Fruit fly (Drosophila melanogaster) whole organism, embryonic: ENCODE measurements around the gene heix.

Experiments used
- Awh ChIP-seq: fragments of 200-800 bp; sonication (Bioruptor generic); IDR thresholded peaks from 2 replicates; pipeline ENCODE4, ENCODE4 v1.3.6; 2022; ENCODE audit warnings: missing biosample characterization, missing genetic modification characterization
- CG10321 ChIP-seq: fragments of 200-800 bp; sonication (Bioruptor generic); IDR thresholded peaks from 2 replicates; pipeline ENCODE4 v1.3.6; 2022; ENCODE audit warnings: missing biosample characterization, missing genetic modification characterization
- CG12299 ChIP-seq: fragments of 200-800 bp; sonication (Bioruptor generic); optimal IDR thresholded peaks from 2 replicates; lab custom pipeline; 2018; ENCODE audit warnings: missing biosample characterization, mild to moderate bottlenecking, missing genetic modification characterization
- CG13287 ChIP-seq: fragments of 200-800 bp; sonication (Bioruptor generic); IDR thresholded peaks from 2 replicates; pipeline ENCODE4 v1.3.6; 2022; ENCODE audit warnings: missing biosample characterization, missing genetic modification characterization; ENCODE audit not compliant: partially characterized antibody
- CG14965 ChIP-seq: fragments of 200-800 bp; sonication (Bioruptor generic); optimal IDR thresholded peaks from 2 replicates; lab custom pipeline; 2016; ENCODE audit warnings: missing biosample characterization, missing genetic modification characterization, borderline replicate concordance
- CG15073 ChIP-seq: fragments of 200-800 bp; sonication (Bioruptor generic); optimal IDR thresholded peaks from 2 replicates; lab custom pipeline; 2016; ENCODE audit warnings: missing biosample characterization, missing genetic modification characterization
- CG17186 ChIP-seq: fragments of 200-800 bp; sonication (Bioruptor generic); optimal IDR thresholded peaks from 3 replicates; lab custom pipeline; 2017; ENCODE audit warnings: missing biosample characterization, missing genetic modification reagents, missing genetic modification characterization
- CG17568 ChIP-seq: fragments of 200-800 bp; sonication (Bioruptor generic); optimal IDR thresholded peaks from 2 replicates; lab custom pipeline; 2018; ENCODE audit warnings: missing biosample characterization, mild to moderate bottlenecking, missing genetic modification characterization, moderate library complexity
- CG2116 ChIP-seq: fragments of 200-800 bp; sonication (Bioruptor generic); optimal IDR thresholded peaks from 3 replicates; lab custom pipeline; 2018; ENCODE audit warnings: missing biosample characterization, mild to moderate bottlenecking, missing genetic modification characterization
- CG31388 ChIP-seq: fragments of 200-800 bp; sonication (Bioruptor generic); optimal IDR thresholded peaks from 2 replicates; lab custom pipeline; 2016; ENCODE audit warnings: missing biosample characterization, missing genetic modification characterization
- CG31441 ChIP-seq: fragments of 200-800 bp; sonication (Bioruptor generic); IDR thresholded peaks from 2 replicates; pipeline ENCODE4 v1.3.6; 2022; ENCODE audit warnings: missing biosample characterization, missing genetic modification characterization
- CG34376 ChIP-seq: fragments of 200-800 bp; sonication (Bioruptor generic); optimal IDR thresholded peaks from 2 replicates; lab custom pipeline; 2018; ENCODE audit warnings: missing biosample characterization, mild to moderate bottlenecking, missing genetic modification characterization
- CG34422 ChIP-seq: fragments of 200-800 bp; sonication (Bioruptor generic); IDR thresholded peaks from 3 replicates; pipeline ENCODE4 v1.3.6; 2022; ENCODE audit warnings: missing biosample characterization, missing genetic modification characterization
- CG3995 ChIP-seq: fragments of 200-800 bp; sonication (Bioruptor generic); optimal IDR thresholded peaks from 3 replicates; lab custom pipeline; 2016; ENCODE audit warnings: missing biosample characterization, missing genetic modification characterization
- CG8765 ChIP-seq: fragments of 200-800 bp; sonication (Bioruptor generic); IDR thresholded peaks from 2 replicates; pipeline ENCODE4 v1.3.6; 2022; ENCODE audit warnings: missing biosample characterization, missing genetic modification characterization
- CG9609 ChIP-seq: fragments of 200-800 bp; sonication (Bioruptor generic); optimal IDR thresholded peaks from 3 replicates; lab custom pipeline; 2016; ENCODE audit warnings: missing biosample characterization, missing genetic modification characterization
- Camta ChIP-seq: fragments of 200-800 bp; sonication (Bioruptor generic); optimal IDR thresholded peaks from 2 replicates; lab custom pipeline; 2016; ENCODE audit warnings: missing biosample characterization, missing genetic modification characterization
- D19B ChIP-seq: fragments of 200-800 bp; sonication (Bioruptor generic); optimal IDR thresholded peaks from 2 replicates; lab custom pipeline; 2017; ENCODE audit warnings: missing biosample characterization, mild to moderate bottlenecking, missing genetic modification characterization
- Dref ChIP-seq: fragments of 200-800 bp; sonication (Bioruptor generic); IDR thresholded peaks from 2 replicates; pipeline ENCODE4 v1.3.6; 2022; ENCODE audit warnings: missing biosample characterization, missing genetic modification characterization
- E2f1 ChIP-seq: fragments of 200-800 bp; sonication (Bioruptor generic); IDR thresholded peaks from 2 replicates; pipeline ENCODE4 v1.3.6; 2022; ENCODE audit warnings: missing biosample characterization, missing genetic modification characterization
- Fer2 ChIP-seq: fragments of 200-800 bp; sonication (Bioruptor generic); optimal IDR thresholded peaks from 2 replicates; lab custom pipeline; 2018; ENCODE audit warnings: missing biosample characterization, mild to moderate bottlenecking, missing genetic modification characterization, moderate library complexity
- Lhr ChIP-seq: fragments of 200-800 bp; sonication (Bioruptor generic); optimal IDR thresholded peaks from 3 replicates; lab custom pipeline; 2017; ENCODE audit warnings: mild to moderate bottlenecking, missing biosample characterization, missing genetic modification reagents, missing genetic modification characterization
- NC2α ChIP-seq: fragments of 200-800 bp; sonication (Bioruptor generic); optimal IDR thresholded peaks from 2 replicates; lab custom pipeline; 2016; ENCODE audit warnings: missing biosample characterization, missing genetic modification characterization
- al ChIP-seq: fragments of 200-800 bp; sonication (Bioruptor generic); IDR thresholded peaks from 2 replicates; pipeline ENCODE4 v1.3.6; 2022; ENCODE audit warnings: missing biosample characterization, missing genetic modification characterization
- amos ChIP-seq: fragments of 200-800 bp; sonication (Bioruptor generic); IDR thresholded peaks from 2 replicates; pipeline ENCODE4 v1.3.6; 2022; ENCODE audit warnings: missing biosample characterization, missing genetic modification characterization; ENCODE audit not compliant: partially characterized antibody
- ap ChIP-seq: fragments of 200-800 bp; sonication (Bioruptor generic); IDR thresholded peaks from 2 replicates; pipeline ENCODE4 v1.3.6; 2022; ENCODE audit warnings: missing biosample characterization, missing genetic modification characterization
- br ChIP-seq: fragments of >200 bp; optimal IDR thresholded peaks from 2 replicates; lab custom pipeline; 2017
- dmrt99B ChIP-seq: fragments of 200-800 bp; sonication (Bioruptor generic); optimal IDR thresholded peaks from 2 replicates; lab custom pipeline; 2018; ENCODE audit warnings: missing biosample characterization, mild to moderate bottlenecking, missing genetic modification characterization, moderate library complexity
- exex ChIP-seq: fragments of 200-800 bp; sonication (Bioruptor generic); optimal IDR thresholded peaks from 4 replicates; lab custom pipeline; 2018; ENCODE audit warnings: missing biosample characterization, mild to moderate bottlenecking, missing genetic modification characterization, moderate library complexity
- eyg ChIP-seq: fragments of 200-800 bp; sonication (Bioruptor generic); optimal IDR thresholded peaks from 3 replicates; lab custom pipeline; 2016; ENCODE audit warnings: missing biosample characterization, missing genetic modification characterization
- ftz-f1 ChIP-seq: fragments of 200-800 bp; sonication (Bioruptor generic); optimal IDR thresholded peaks from 2 replicates; lab custom pipeline; 2016; ENCODE audit warnings: missing biosample characterization, missing genetic modification characterization
- fu2 ChIP-seq: fragments of 200-800 bp; sonication (Bioruptor generic); optimal IDR thresholded peaks from 2 replicates; lab custom pipeline; 2016; ENCODE audit warnings: missing biosample characterization, missing genetic modification characterization
- gcm ChIP-seq: fragments of 200-800 bp; sonication (Bioruptor generic); optimal IDR thresholded peaks from 2 replicates; lab custom pipeline; 2019; ENCODE audit warnings: missing biosample characterization, mild to moderate bottlenecking, missing genetic modification characterization, moderate library complexity
- inv ChIP-seq: fragments of 200-800 bp; sonication (Bioruptor generic); IDR thresholded peaks from 2 replicates; pipeline ENCODE4 v1.3.6; 2022; ENCODE audit warnings: missing biosample characterization, missing genetic modification characterization; ENCODE audit not compliant: partially characterized antibody
- jing ChIP-seq: fragments of 200-800 bp; sonication (Bioruptor generic); optimal IDR thresholded peaks from 2 replicates; lab custom pipeline; 2018; ENCODE audit warnings: missing biosample characterization, mild to moderate bottlenecking, missing genetic modification characterization
- luna ChIP-seq: fragments of 200-800 bp; sonication (Bioruptor generic); optimal IDR thresholded peaks from 2 replicates; lab custom pipeline; 2016; ENCODE audit warnings: missing biosample characterization, missing genetic modification characterization
- odd ChIP-seq: fragments of 200-800 bp; sonication (Bioruptor generic); optimal IDR thresholded peaks from 2 replicates; lab custom pipeline; 2017; ENCODE audit warnings: missing biosample characterization, mild to moderate bottlenecking, missing genetic modification characterization
- pnt ChIP-seq: fragments of 200-800 bp; sonication (Bioruptor generic); optimal IDR thresholded peaks from 3 replicates; lab custom pipeline; 2016; ENCODE audit warnings: missing biosample characterization, missing genetic modification characterization
- pzg ChIP-seq: fragments of 200-800 bp; sonication (Bioruptor generic); optimal IDR thresholded peaks from 3 replicates; lab custom pipeline; 2018; ENCODE audit warnings: missing biosample characterization, mild to moderate bottlenecking, missing genetic modification characterization, moderate library complexity
- run ChIP-seq: fragments of 200-800 bp; sonication (Bioruptor generic); optimal IDR thresholded peaks from 3 replicates; lab custom pipeline; 2018; ENCODE audit warnings: missing biosample characterization, mild to moderate bottlenecking, missing genetic modification characterization
- sens ChIP-seq: fragments of 200-800 bp; sonication (Bioruptor generic); peaks from one replicate; lab custom pipeline; 2016; ENCODE audit warnings: missing biosample characterization, missing genetic modification characterization
- sens-2 ChIP-seq: fragments of 200-800 bp; sonication (Bioruptor generic); IDR thresholded peaks from 2 replicates; pipeline ENCODE4 v1.3.6; 2022; ENCODE audit warnings: missing biosample characterization, missing genetic modification characterization
- seq ChIP-seq: fragments of 200-800 bp; sonication (Bioruptor generic); IDR thresholded peaks from 2 replicates; pipeline ENCODE4 v1.3.6; 2022; ENCODE audit warnings: missing biosample characterization, missing genetic modification characterization
- slp2 ChIP-seq: fragments of 200-800 bp; sonication (Bioruptor generic); optimal IDR thresholded peaks from 2 replicates; lab custom pipeline; 2016; ENCODE audit warnings: missing biosample characterization, missing genetic modification characterization
- sna ChIP-seq: fragments of 200-800 bp; sonication (Bioruptor generic); IDR thresholded peaks from 2 replicates; pipeline ENCODE4 v1.3.6; 2022; ENCODE audit warnings: missing biosample characterization, missing genetic modification characterization; ENCODE audit not compliant: partially characterized antibody
- sqz ChIP-seq: fragments of 200-800 bp; sonication (Bioruptor generic); optimal IDR thresholded peaks from 3 replicates; lab custom pipeline; 2018; ENCODE audit warnings: missing biosample characterization, mild to moderate bottlenecking, missing genetic modification characterization
- stc ChIP-seq: fragments of 200-800 bp; sonication (Bioruptor generic); IDR thresholded peaks from 2 replicates; pipeline ENCODE4 v1.3.6; 2022; ENCODE audit warnings: missing biosample characterization, missing genetic modification characterization
- tap ChIP-seq: fragments of 200-800 bp; optimal IDR thresholded peaks from 3 replicates; lab custom pipeline; 2019; ENCODE audit warnings: missing biosample characterization, mild to moderate bottlenecking, missing genetic modification characterization, moderate library complexity
- yki ChIP-seq: fragments of >200 bp; optimal IDR thresholded peaks from 3 replicates; lab custom pipeline; 2018
- zen ChIP-seq: fragments of 200-800 bp; sonication (Bioruptor generic); optimal IDR thresholded peaks from 3 replicates; lab custom pipeline; 2018; ENCODE audit warnings: missing biosample characterization, mild to moderate bottlenecking, missing genetic modification characterization, moderate library complexity

heix gene

dm6 chr2L:16317777-16318610 is 18.3 kb upstream of the heix start (continued):
- no peak for TF ChIP-seq Dref (GFP tag; lab: Robert Waterston, UW)
- peak; percentile 27 for TF ChIP-seq CG2116 (GFP tag; lab: Kevin White, UChicago)
- TF ChIP-seq al (GFP tag; lab: Robert Waterston, UW) = no peak
- peak; percentile 10 for TF ChIP-seq Lhr (GFP tag; lab: Kevin White, UChicago)
- TF ChIP-seq CG12299 (tag; lab: Kevin White, UChicago) = peak; percentile 67
- TF ChIP-seq pnt (GFP tag; lab: Kevin White, UChicago) = no peak
- no peak for TF ChIP-seq br (lab: Kevin White, UChicago)
- peak; percentile 24 for TF ChIP-seq slp2 (GFP tag; lab: Kevin White, UChicago)
- no peak for TF ChIP-seq sna (GFP tag; lab: Robert Waterston, UW)
- no peak for TF ChIP-seq CG31388 (GFP tag; lab: Kevin White, UChicago)
- no peak; the same call in 1 of the 2 replicates for TF ChIP-seq E2f1 (GFP tag; lab: Robert Waterston, UW)
- no peak for TF ChIP-seq CG9609 (GFP tag; lab: Kevin White, UChicago)
- TF ChIP-seq inv (GFP tag; lab: Robert Waterston, UW) = no peak
- no peak for TF ChIP-seq CG34422 (GFP tag; lab: Robert Waterston, UW)
- TF ChIP-seq Fer2 (tag; lab: Kevin White, UChicago) = peak; percentile 12
- TF ChIP-seq sqz (GFP tag; lab: Kevin White, UChicago) = peak; percentile 53
- TF ChIP-seq sens (GFP tag; lab: Kevin White, UChicago) = peak; percentile 83
- no peak for TF ChIP-seq CG3995 (GFP tag; lab: Kevin White, UChicago)
- no peak for TF ChIP-seq amos (GFP tag; lab: Robert Waterston, UW)
- peak; percentile 17 for TF ChIP-seq CG34376 (GFP tag; lab: Kevin White, UChicago)
- TF ChIP-seq dmrt99B (tag; lab: Kevin White, UChicago) = peak; percentile 37
- peak; percentile 72 for TF ChIP-seq odd (GFP tag; lab: Kevin White, UChicago)
- TF ChIP-seq CG31441 (GFP tag; lab: Robert Waterston, UW) = peak; percentile 24; the same call in 1 of the 2 replicates
- TF ChIP-seq Awh (GFP tag; lab: Robert Waterston, UW) = peak; percentile 77
- TF ChIP-seq run (tag; lab: Kevin White, UChicago) = no peak
- TF ChIP-seq CG14965 (GFP tag; lab: Kevin White, UChicago) = no peak
- peak; percentile 56; the same call in 1 of the 2 replicates for TF ChIP-seq seq
- peak; percentile 67 for TF ChIP-seq CG17568
- TF ChIP-seq gcm (GFP tag; lab: Kevin White, UChicago) = peak; percentile 8
- TF ChIP-seq ap (GFP tag; lab: Robert Waterston, UW) = peak; percentile 11; the same call in 1 of the 2 replicates
- no peak for TF ChIP-seq D19B (GFP tag; lab: Kevin White, UChicago)
- no peak for TF ChIP-seq CG8765
- TF ChIP-seq pzg (GFP tag; lab: Kevin White, UChicago) = no peak
- peak; percentile 10 for TF ChIP-seq NC2α
- no peak for TF ChIP-seq fu2 (GFP tag; lab: Kevin White, UChicago)
- TF ChIP-seq Camta (GFP tag; lab: Kevin White, UChicago) = peak; percentile 4
- TF ChIP-seq luna (GFP tag; lab: Kevin White, UChicago) = peak; percentile 28
- TF ChIP-seq eyg (GFP tag; lab: Kevin White, UChicago) = peak; percentile 40
- TF ChIP-seq sens-2 (GFP tag; lab: Robert Waterston, UW) = no peak
- TF ChIP-seq exex (tag; lab: Kevin White, UChicago) = no peak
- no peak for TF ChIP-seq yki (lab: Kevin White, UChicago)
- no peak for TF ChIP-seq CG13287 (GFP tag; lab: Robert Waterston, UW)
- TF ChIP-seq tap (tag; lab: Kevin White, UChicago) = no peak
- TF ChIP-seq ftz-f1 (GFP tag; lab: Kevin White, UChicago) = no peak
- TF ChIP-seq CG10321 = no peak
- no peak for TF ChIP-seq CG15073 (GFP tag; lab: Kevin White, UChicago)
- TF ChIP-seq stc (GFP tag; lab: Robert Waterston, UW) = peak; percentile 43; the same call in 1 of the 2 replicates
- TF ChIP-seq zen = no peak
- no peak for TF ChIP-seq jing (GFP tag; lab: Kevin White, UChicago)
- TF ChIP-seq CG17186 (GFP tag; lab: Kevin White, UChicago) = no peak
